Worm (Caenorhabditis elegans): ENCODE data around the gene F40H6.5.

DNA sequence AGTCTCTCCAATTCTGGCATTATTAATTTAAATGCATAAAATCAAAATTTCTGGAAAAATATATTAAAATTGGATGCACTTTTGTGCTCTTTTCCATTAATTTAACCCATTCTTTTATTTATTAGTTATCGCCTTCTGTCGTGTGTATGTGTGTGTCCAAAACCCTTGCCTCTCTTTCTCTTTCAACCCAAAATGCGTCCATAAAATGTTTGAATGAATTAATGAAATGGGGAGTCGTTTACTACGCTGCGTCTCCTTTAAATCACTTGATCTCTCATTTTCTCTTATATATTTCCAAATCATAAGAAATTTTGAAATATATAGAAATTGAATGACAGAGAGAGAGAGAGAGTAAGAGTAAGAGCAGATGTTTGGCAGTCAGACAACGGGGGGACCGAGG lies 22.4 kb upstream of the F40H6.5 start:
- TF ChIP-seq attf-5 (GFP tag; optimal IDR thresholded peaks at IDR 0.05) (no peak), T07F8.4 (tag; optimal IDR thresholded peaks at IDR 0.05) (no peak), unc-62 (GFP tag; optimal IDR thresholded peaks at IDR 0.05) (no peak), F49E8.2 (tag; optimal IDR thresholded peaks at IDR 0.05; ENCODE audit: insufficient read depth) (no peak), nhr-90 (tag; optimal IDR thresholded peaks at IDR 0.05) (no peak), B0336.3 (GFP tag; IDR thresholded peaks at IDR 0.05) (no peak), nfya-2 (GFP tag; IDR thresholded peaks at IDR 0.05) (no peak), Y56A3A.18 (GFP tag; IDR thresholded peaks at IDR 0.05) (no peak), B0019.2 (GFP tag; conservative IDR thresholded peaks at IDR 0.05) (no peak)

Data from whole organism, young adult.